Worm (Caenorhabditis elegans): Measurements from ENCODE around the gene dcap-1.

DNA sequence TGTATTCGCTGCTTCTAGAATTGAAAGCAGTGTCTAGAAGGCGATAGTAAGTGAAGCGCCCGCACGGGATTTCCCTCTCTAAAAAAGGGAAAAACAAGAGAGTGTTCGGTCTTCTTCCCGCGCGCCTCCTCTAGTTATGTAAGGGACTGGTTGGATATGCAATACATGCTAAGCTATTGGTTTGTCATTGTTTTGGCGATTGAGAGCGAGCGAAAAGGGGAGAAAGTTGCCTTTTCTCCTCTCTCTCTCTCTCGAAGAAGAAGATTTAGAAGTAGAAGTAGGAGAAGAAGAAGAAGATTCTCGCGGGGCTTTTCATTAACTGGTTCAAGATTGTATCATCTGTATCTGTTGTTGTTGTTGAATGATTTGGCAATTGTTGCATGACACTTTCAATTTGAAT is 19.5 kb upstream of the dcap-1 start:
- TF ChIP-seq flt-1 (GFP tag; IDR thresholded peaks at IDR 0.05) (no peak), tab-1 (GFP tag; IDR thresholded peaks at IDR 0.05) (no peak), ref-1 (GFP tag; conservative IDR thresholded peaks at IDR 0.05) (no peak), T22C8.4 (GFP tag; IDR thresholded peaks at IDR 0.05) (no peak)

Measured in whole organism, midembryonic.